Worm (Caenorhabditis elegans) whole organism, L4 larva: ENCODE data around the gene che-10.

Experiments used
- ZK546.5 ChIP-seq, 2 experiments: sonication (generic microtip); optimal IDR thresholded peaks; 2 replicates each; lab custom pipeline; 2017; ENCODE audit warnings: missing biosample characterization in 2 of 2, missing genetic modification characterization in 2 of 2
- attf-4 ChIP-seq: sonication (generic microtip); optimal IDR thresholded peaks from 3 replicates; lab custom pipeline; 2017; ENCODE audit warnings: missing biosample characterization, missing genetic modification characterization
- daf-12 ChIP-seq: fragments of 150-350 bp; optimal IDR thresholded peaks from 2 replicates; lab custom pipeline; 2014; ENCODE audit warnings: missing biosample characterization, missing genetic modification reagents, missing genetic modification characterization
- fkh-10 ChIP-seq: fragments of 150-350 bp; optimal IDR thresholded peaks from 2 replicates; lab custom pipeline; 2014; ENCODE audit warnings: missing biosample characterization, missing genetic modification reagents, missing genetic modification characterization
- lin-38 ChIP-seq: fragments of 200-800 bp; sonication (Bioruptor generic); IDR thresholded peaks from 2 replicates; pipeline ENCODE4 v1.3.6; 2022; ENCODE audit warnings: missing genetic modification reagents, missing genetic modification characterization, missing compliant biosample characterization
- lsy-2 ChIP-seq, 2 experiments: fragments of 150-350 bp in 1 of 2; sonication (generic microtip) in 1 of 2; optimal IDR thresholded peaks; 2 replicates each; lab custom pipeline; 2014 to 2017; ENCODE audit warnings: missing biosample characterization in 2 of 2, missing genetic modification characterization in 2 of 2
- mxl-3 ChIP-seq: fragments of 200-800 bp; sonication (Bioruptor generic); optimal IDR thresholded peaks from 2 replicates; lab custom pipeline; 2018; ENCODE audit warnings: mild to moderate bottlenecking, missing genetic modification characterization, missing compliant biosample characterization
- pqm-1 ChIP-seq: sonication (generic microtip); optimal IDR thresholded peaks from 2 replicates; lab custom pipeline; 2017; ENCODE audit warnings: missing biosample characterization, missing genetic modification characterization
- sdz-12 ChIP-seq: fragments of 200-800 bp; sonication (Bioruptor generic); optimal IDR thresholded peaks from 2 replicates; lab custom pipeline; 2018; ENCODE audit warnings: mild to moderate bottlenecking, missing genetic modification characterization, missing compliant biosample characterization

ce11 chrII:4638891-4639290 lies 750 bp upstream of the che-10 start:
- TF ChIP-seq daf-12 (no peak), lin-38 (GFP tag; lab: Robert Waterston, UW) (no peak), lsy-2 (tag; optimal IDR thresholded peaks at IDR 0.05; lab: Kevin White, UChicago) (no peak), pqm-1 (no peak), ZK546.5 (tag; optimal IDR thresholded peaks at IDR 0.05; lab: Kevin White, UChicago) (no peak), attf-4 (tag; lab: Kevin White, UChicago) (no peak), fkh-10 (GFP tag; lab: Kevin White, UChicago) (no peak), mxl-3 (GFP tag; lab: Kevin White, UChicago) (no peak), sdz-12 (GFP tag; lab: Kevin White, UChicago) (no peak)
